Worm (Caenorhabditis elegans): Measurements from ENCODE around the gene W09C2.10.

The W09C2.10 gene

ce11 chrIV:9673683-9674336, 48.9 kb upstream of the W09C2.10 start (continued):
- peak; percentile 7 for TF ChIP-seq mes-2 (tag; optimal IDR thresholded peaks at IDR 0.05; ENCODE audit: poor library complexity, severe bottlenecking)

- TF ChIP-seq Y48G9A.11 (GFP tag; IDR thresholded peaks at IDR 0.05) (no peak), unc-62 (GFP tag; optimal IDR thresholded peaks at IDR 0.05 in 1 of 2) (peak in 1 of 2 experiments; percentile 84), unc-62 (tag; optimal IDR thresholded peaks at IDR 0.05) (no peak), T26A8.4 (GFP tag; IDR thresholded peaks at IDR 0.05) (no peak)
Measured at ce11 chrIV:9673206-9673605, 48.3 kb upstream of the W09C2.10 start.

- peak; percentile 73 for TF ChIP-seq hlh-11 (tag; optimal IDR thresholded peaks at IDR 0.05)
- TF ChIP-seq madf-9 (GFP tag; conservative IDR thresholded peaks at IDR 0.05) = no peak
- peak; percentile 97 for TF ChIP-seq aha-1 (tag)
- TF ChIP-seq mxl-3 (GFP tag; optimal IDR thresholded peaks at IDR 0.05) = peak; percentile 7
- TF ChIP-seq mdl-1 (tag; optimal IDR thresholded peaks at IDR 0.05) = peak in 1 of 2 experiments; percentile 80
- no peak for TF ChIP-seq arid-1 (GFP tag; conservative IDR thresholded peaks at IDR 0.05)
- TF ChIP-seq ZK337.2 (GFP tag; IDR thresholded peaks at IDR 0.05) = no peak
- TF ChIP-seq Y48G9A.11 (GFP tag; IDR thresholded peaks at IDR 0.05) = no peak
- no peak for TF ChIP-seq ces-1 (GFP tag; optimal IDR thresholded peaks at IDR 0.05)
- peak; percentile 32 for TF ChIP-seq nhr-48 (tag; optimal IDR thresholded peaks at IDR 0.05)
- peak in 1 of 2 experiments; percentile 82 for TF ChIP-seq lsy-2 (tag; optimal IDR thresholded peaks at IDR 0.05)
- no peak for TF ChIP-seq aly-2 (tag; optimal IDR thresholded peaks at IDR 0.05)
- peak; percentile 82 for TF ChIP-seq nhr-28 (tag; optimal IDR thresholded peaks at IDR 0.05)
- peak; percentile 38 for TF ChIP-seq gei-8 (GFP tag; optimal IDR thresholded peaks at IDR 0.05)
- TF ChIP-seq lin-13 (GFP tag; optimal IDR thresholded peaks at IDR 0.05) = no peak
- no peak for TF ChIP-seq tag-97 (GFP tag; IDR thresholded peaks at IDR 0.05)
- no peak for TF ChIP-seq rbr-2 (tag; optimal IDR thresholded peaks at IDR 0.05)
- TF ChIP-seq hlh-30 (tag; optimal IDR thresholded peaks at IDR 0.05; ENCODE audit: insufficient read depth) = peak; percentile 71
- TF ChIP-seq daf-19 (GFP tag; conservative IDR thresholded peaks at IDR 0.05) = no peak
- TF ChIP-seq unc-62 (GFP tag; optimal IDR thresholded peaks at IDR 0.05 in 1 of 2) = peak in 1 of 2 experiments; percentile 66
- TF ChIP-seq unc-62 (tag; optimal IDR thresholded peaks at IDR 0.05) = no peak
- peak; percentile 59 for TF ChIP-seq dmd-6 (GFP tag; IDR thresholded peaks at IDR 0.05)
- TF ChIP-seq pha-4 (GFP tag; IDR thresholded peaks at IDR 0.05) = no peak
- no peak for TF ChIP-seq pha-4 (tag; optimal IDR thresholded peaks at IDR 0.05)
- TF ChIP-seq cey-2 (tag; optimal IDR thresholded peaks at IDR 0.05; ENCODE audit: borderline replicate concordance, insufficient read depth) = peak; percentile 53
- TF ChIP-seq ztf-7 (tag; optimal IDR thresholded peaks at IDR 0.05) = no peak
Measured at ce11 chrIV:9672434-9672833, 47.6 kb upstream of the W09C2.10 start.

- no peak for TF ChIP-seq sdz-12 (GFP tag; optimal IDR thresholded peaks at IDR 0.05)
- TF ChIP-seq Y48G9A.11 (GFP tag; IDR thresholded peaks at IDR 0.05) = no peak
- no peak for TF ChIP-seq ceh-44 (GFP tag; IDR thresholded peaks at IDR 0.05)
- no peak for TF ChIP-seq Y105C5A.15 (GFP tag; IDR thresholded peaks at IDR 0.05)
- no peak for TF ChIP-seq ZK546.5 (tag; optimal IDR thresholded peaks at IDR 0.05)
- no peak for TF ChIP-seq madf-9 (GFP tag; conservative IDR thresholded peaks at IDR 0.05)
- TF ChIP-seq ces-1 (GFP tag; optimal IDR thresholded peaks at IDR 0.05) = no peak
- peak; percentile 30 for TF ChIP-seq nhr-10 (tag; optimal IDR thresholded peaks at IDR 0.05)
- no peak for TF ChIP-seq egl-27 (tag; optimal IDR thresholded peaks at IDR 0.05)
- no peak for TF ChIP-seq zfp-2 (tag; optimal IDR thresholded peaks at IDR 0.05)
- TF ChIP-seq nhr-102 (tag; optimal IDR thresholded peaks at IDR 0.05) = no peak
- no peak for TF ChIP-seq nhr-6 (tag; optimal IDR thresholded peaks at IDR 0.05)
- TF ChIP-seq daf-16 (GFP tag; optimal IDR thresholded peaks at IDR 0.05) = peak in 1 of 2 experiments; percentile 39
- peak; percentile 84 for TF ChIP-seq daf-16 (tag; optimal IDR thresholded peaks at IDR 0.05)
- peak; percentile 84 for TF ChIP-seq hlh-11 (tag; optimal IDR thresholded peaks at IDR 0.05)
- 0 out of 2 replicates have a peak, but pooled peaks have one; percentile 12 for TF ChIP-seq lin-1 (GFP tag; IDR thresholded peaks at IDR 0.05)
- TF ChIP-seq nhr-237 (tag; optimal IDR thresholded peaks at IDR 0.05) = no peak
- TF ChIP-seq fos-1 (tag; optimal IDR thresholded peaks at IDR 0.05) = no peak
- TF ChIP-seq php-3 (GFP tag; IDR thresholded peaks at IDR 0.05) = no peak
- TF ChIP-seq hmg-1.1 (GFP tag; IDR thresholded peaks at IDR 0.05) = 0 out of 2 replicates have a peak, but pooled peaks have one; percentile 29
- TF ChIP-seq cey-2 (tag; optimal IDR thresholded peaks at IDR 0.05; ENCODE audit: borderline replicate concordance, insufficient read depth) = no peak
Measured at ce11 chrIV:9671001-9671652, 46.2 kb upstream of the W09C2.10 start.
